Fruit fly (Drosophila melanogaster) whole organism, prepupa: ENCODE data around the gene slmo.

Experiments
- Blimp-1 ChIP-seq: fragments of 200-800 bp; sonication (Bioruptor generic); optimal IDR thresholded peaks from 3 replicates; lab custom pipeline; 2017; ENCODE audit warnings: missing biosample characterization, missing genetic modification characterization, mild to moderate bottlenecking, moderate library complexity, missing genetic modification reagents
- CG1621 ChIP-seq: fragments of 200-800 bp; sonication (Bioruptor generic); optimal IDR thresholded peaks from 3 replicates; lab custom pipeline; 2018; ENCODE audit warnings: missing biosample characterization, mild to moderate bottlenecking, missing genetic modification characterization
- CG3032 ChIP-seq: fragments of 200-800 bp; optimal IDR thresholded peaks from 2 replicates; lab custom pipeline; 2019; ENCODE audit warnings: missing biosample characterization, mild to moderate bottlenecking, missing genetic modification characterization, moderate library complexity
- Ets96B ChIP-seq: fragments of 200-800 bp; optimal IDR thresholded peaks from 2 replicates; lab custom pipeline; 2019; ENCODE audit warnings: missing biosample characterization, mild to moderate bottlenecking, missing genetic modification characterization, moderate library complexity
- Hr38 ChIP-seq: sonication (Bioruptor generic); optimal IDR thresholded peaks from 2 replicates; lab custom pipeline; 2016; ENCODE audit warnings: missing biosample characterization, missing genetic modification characterization
- Met ChIP-seq: fragments of 200-800 bp; sonication (Bioruptor generic); optimal IDR thresholded peaks from 3 replicates; lab custom pipeline; 2016; ENCODE audit warnings: missing biosample characterization, missing genetic modification characterization
- ss ChIP-seq, 2 experiments: fragments of 200-800 bp; sonication (Bioruptor generic); optimal IDR thresholded peaks; 2 replicates in 1 of 2; 3 replicates in 1 of 2; lab custom pipeline; 2017 to 2018; ENCODE audit warnings: mild to moderate bottlenecking in 2 of 2, missing biosample characterization in 2 of 2, missing genetic modification characterization in 2 of 2, moderate library complexity in 1 of 2

DNA sequence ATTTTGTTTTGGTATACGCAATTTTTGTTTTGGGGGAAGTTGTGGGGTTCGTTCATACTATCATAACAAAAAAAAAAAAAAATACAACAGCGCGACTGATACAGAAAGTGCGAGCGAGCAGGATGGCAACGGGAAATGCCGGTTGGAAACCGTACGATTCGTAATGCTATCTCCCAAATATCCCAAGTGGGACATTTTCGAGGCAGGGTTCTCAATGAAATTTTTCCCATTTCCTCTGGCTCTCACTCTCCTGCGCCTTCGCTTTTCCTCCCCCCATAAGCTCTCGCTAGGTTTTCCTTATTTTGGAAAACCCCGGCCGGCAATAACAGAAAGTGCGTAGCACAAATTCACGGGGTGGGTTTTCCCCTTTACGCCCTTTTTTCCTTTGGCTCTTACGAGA, 43.8 kb upstream of the slmo start:
- no peak for TF ChIP-seq CG3032 (tag; lab: Kevin White, UChicago)
- no peak for TF ChIP-seq CG1621 (tag; lab: Kevin White, UChicago)
- TF ChIP-seq Ets96B (tag; lab: Kevin White, UChicago), result no peak
- TF ChIP-seq Hr38 (GFP tag; lab: Kevin White, UChicago), result no peak
- TF ChIP-seq Blimp-1, result no peak
- TF ChIP-seq ss (GFP tag; optimal IDR thresholded peaks at IDR 0.05; lab: Kevin White, UChicago), result no peak
- no peak for TF ChIP-seq Met
